Fruit fly (Drosophila melanogaster) whole organism, embryonic: Measurements from ENCODE around the gene shams.
A peak's percentile ranks its signal among the peaks of the same experiment; 100 is the strongest.

Experiments
- Adf1 ChIP-seq: fragments of 200-800 bp; sonication (Bioruptor generic); IDR thresholded peaks from 2 replicates; pipeline ENCODE4 v1.3.6; 2022; ENCODE audit warnings: missing biosample characterization, missing genetic modification characterization
- Antp ChIP-seq: fragments of 200-800 bp; sonication (Bioruptor generic); optimal IDR thresholded peaks from 3 replicates; lab custom pipeline; 2016; ENCODE audit warnings: missing biosample characterization, missing genetic modification characterization
- Atf-2 ChIP-seq: fragments of 200-800 bp; sonication (Bioruptor generic); optimal IDR thresholded peaks from 2 replicates; lab custom pipeline; 2016; ENCODE audit warnings: missing biosample characterization, missing genetic modification characterization
- B-H1 ChIP-seq: fragments of 200-800 bp; sonication (Bioruptor generic); IDR thresholded peaks from 3 replicates; pipeline ENCODE4 v1.3.6; 2022; ENCODE audit warnings: missing biosample characterization, missing genetic modification characterization
- Bgb ChIP-seq: fragments of 200-800 bp; sonication (Bioruptor generic); IDR thresholded peaks from 2 replicates; pipeline ENCODE4 v1.3.6; 2022; ENCODE audit warnings: missing biosample characterization, missing genetic modification characterization; ENCODE audit not compliant: partially characterized antibody
- C15 ChIP-seq: fragments of 200-800 bp; sonication (Bioruptor generic); IDR thresholded peaks from 3 replicates; pipeline ENCODE4 v1.3.6; 2022; ENCODE audit warnings: missing biosample characterization, missing genetic modification characterization
- CG10274 ChIP-seq: fragments of 200-800 bp; sonication (Bioruptor generic); optimal IDR thresholded peaks from 3 replicates; lab custom pipeline; 2017; ENCODE audit warnings: missing biosample characterization, mild to moderate bottlenecking, missing genetic modification characterization
- CG10462 ChIP-seq: fragments of 200-800 bp; sonication (Bioruptor generic); optimal IDR thresholded peaks from 2 replicates; lab custom pipeline; 2016; ENCODE audit warnings: missing biosample characterization, missing genetic modification characterization
- CG10654 ChIP-seq: fragments of 200-800 bp; sonication (Bioruptor generic); optimal IDR thresholded peaks from 2 replicates; lab custom pipeline; 2016; ENCODE audit warnings: missing biosample characterization, missing genetic modification characterization
- CG13287 ChIP-seq: fragments of 200-800 bp; sonication (Bioruptor generic); IDR thresholded peaks from 2 replicates; pipeline ENCODE4 v1.3.6; 2022; ENCODE audit warnings: missing biosample characterization, missing genetic modification characterization; ENCODE audit not compliant: partially characterized antibody
- CG14710 ChIP-seq: fragments of 200-800 bp; sonication (Bioruptor generic); optimal IDR thresholded peaks from 3 replicates; lab custom pipeline; 2019; ENCODE audit warnings: missing biosample characterization, mild to moderate bottlenecking, missing genetic modification characterization, moderate library complexity
- CG16815 ChIP-seq: fragments of 200-800 bp; sonication (Bioruptor generic); optimal IDR thresholded peaks from 3 replicates; lab custom pipeline; 2017; ENCODE audit warnings: missing biosample characterization, mild to moderate bottlenecking, missing genetic modification characterization
- CG17186 ChIP-seq: fragments of 200-800 bp; sonication (Bioruptor generic); optimal IDR thresholded peaks from 3 replicates; lab custom pipeline; 2017; ENCODE audit warnings: missing biosample characterization, missing genetic modification reagents, missing genetic modification characterization
- CG17328 ChIP-seq: fragments of 200-800 bp; sonication (Bioruptor generic); IDR thresholded peaks from 2 replicates; pipeline ENCODE4 v1.3.6; 2022; ENCODE audit warnings: missing biosample characterization, missing genetic modification characterization
- CG17385 ChIP-seq: fragments of 200-800 bp; sonication (Bioruptor generic); optimal IDR thresholded peaks from 3 replicates; lab custom pipeline; 2018; ENCODE audit warnings: missing biosample characterization, mild to moderate bottlenecking, missing genetic modification characterization
- CG17612 ChIP-seq: fragments of 200-800 bp; sonication (Bioruptor generic); IDR thresholded peaks from 2 replicates; pipeline ENCODE4 v1.3.6; 2022; ENCODE audit warnings: missing biosample characterization, missing genetic modification characterization
- CG17829 ChIP-seq: fragments of 200-800 bp; optimal IDR thresholded peaks from 2 replicates; lab custom pipeline; 2019; ENCODE audit warnings: missing biosample characterization, mild to moderate bottlenecking, missing genetic modification characterization, moderate library complexity
- CG2889 ChIP-seq: fragments of 200-800 bp; sonication (Bioruptor generic); IDR thresholded peaks from 3 replicates; pipeline ENCODE4 v1.3.6; 2022; ENCODE audit warnings: missing biosample characterization, missing genetic modification characterization
- CG31441 ChIP-seq: fragments of 200-800 bp; sonication (Bioruptor generic); IDR thresholded peaks from 2 replicates; pipeline ENCODE4 v1.3.6; 2022; ENCODE audit warnings: missing biosample characterization, missing genetic modification characterization
- CG32772 ChIP-seq: fragments of 200-800 bp; sonication (Bioruptor generic); IDR thresholded peaks from 2 replicates; pipeline ENCODE4 v1.3.6; 2022; ENCODE audit warnings: missing biosample characterization, missing genetic modification characterization
- CG3847 ChIP-seq: fragments of 200-800 bp; sonication (Bioruptor generic); IDR thresholded peaks from 2 replicates; pipeline ENCODE4 v1.3.6; 2022; ENCODE audit warnings: missing biosample characterization, missing genetic modification characterization
- CG4854 ChIP-seq: fragments of 200-800 bp; sonication (Bioruptor generic); optimal IDR thresholded peaks from 2 replicates; lab custom pipeline; 2016; ENCODE audit warnings: missing biosample characterization, missing genetic modification characterization, inconsistent platforms
- CG5953 ChIP-seq: fragments of 200-800 bp; sonication (Bioruptor generic); IDR thresholded peaks from 2 replicates; pipeline ENCODE4 v1.3.6; 2022; ENCODE audit warnings: missing biosample characterization, missing genetic modification characterization
- CG6272 ChIP-seq: fragments of 200-800 bp; sonication (Bioruptor generic); IDR thresholded peaks from 2 replicates; pipeline ENCODE4 v1.3.6; 2022; ENCODE audit warnings: missing biosample characterization, missing genetic modification characterization
- CG8089 ChIP-seq: fragments of 200-800 bp; sonication (Bioruptor generic); optimal IDR thresholded peaks from 3 replicates; lab custom pipeline; 2016; ENCODE audit warnings: missing biosample characterization, missing genetic modification characterization
- CTCF ChIP-seq: fragments of 200-800 bp; sonication (Bioruptor generic); optimal IDR thresholded peaks from 2 replicates; lab custom pipeline; 2017; ENCODE audit warnings: missing biosample characterization, mild to moderate bottlenecking, missing genetic modification characterization, moderate library complexity
- Chrac-16 ChIP-seq: fragments of 200-800 bp; sonication (Bioruptor generic); optimal IDR thresholded peaks from 3 replicates; lab custom pipeline; 2016; ENCODE audit warnings: missing biosample characterization, missing genetic modification characterization
- Dll ChIP-seq: fragments of 200-800 bp; sonication (Bioruptor generic); IDR thresholded peaks from 4 replicates; pipeline ENCODE4 v1.3.6; 2022; ENCODE audit warnings: missing biosample characterization, missing genetic modification characterization; ENCODE audit not compliant: partially characterized antibody
- Dp ChIP-seq: fragments of 200-800 bp; sonication (Bioruptor generic); optimal IDR thresholded peaks from 2 replicates; lab custom pipeline; 2018; ENCODE audit warnings: missing biosample characterization, mild to moderate bottlenecking, missing genetic modification characterization, moderate library complexity
- E2f2 ChIP-seq: fragments of 200-800 bp; sonication (Bioruptor generic); IDR thresholded peaks from 2 replicates; pipeline ENCODE4 v1.3.6; 2022; ENCODE audit warnings: missing biosample characterization, missing genetic modification characterization
- H2.0 ChIP-seq: fragments of 200-800 bp; sonication (Bioruptor generic); IDR thresholded peaks from 2 replicates; pipeline ENCODE4 v1.3.6; 2022; ENCODE audit warnings: missing biosample characterization, missing genetic modification characterization
- Hey ChIP-seq: fragments of 200-800 bp; sonication (Bioruptor generic); optimal IDR thresholded peaks from 3 replicates; lab custom pipeline; 2018; ENCODE audit warnings: missing biosample characterization, mild to moderate bottlenecking, missing genetic modification characterization
- Hmx ChIP-seq: fragments of 200-800 bp; sonication (Bioruptor generic); optimal IDR thresholded peaks from 2 replicates; lab custom pipeline; 2016; ENCODE audit warnings: missing biosample characterization, missing genetic modification characterization
- Lim3 ChIP-seq: fragments of 200-800 bp; sonication (Bioruptor generic); IDR thresholded peaks from 2 replicates; pipeline ENCODE4 v1.3.6; 2022; ENCODE audit warnings: missing biosample characterization, missing genetic modification characterization
- Lpt ChIP-seq: fragments of >200 bp; optimal IDR thresholded peaks from 2 replicates; lab custom pipeline; 2018; ENCODE audit warnings: missing biosample characterization, missing genetic modification characterization
- MBD-R2 ChIP-seq: fragments of 200-800 bp; sonication (Bioruptor generic); IDR thresholded peaks from 2 replicates; pipeline ENCODE4 v1.3.6; 2022; ENCODE audit warnings: missing biosample characterization, missing genetic modification characterization
- Myb ChIP-seq: fragments of 200-800 bp; sonication (Bioruptor generic); optimal IDR thresholded peaks from 2 replicates; lab custom pipeline; 2016; ENCODE audit warnings: missing biosample characterization, missing genetic modification characterization
- NFAT ChIP-seq: fragments of 200-800 bp; sonication (Bioruptor generic); IDR thresholded peaks from 2 replicates; pipeline ENCODE4 v1.3.6; 2022; ENCODE audit warnings: missing biosample characterization, missing genetic modification characterization
- Trl ChIP-seq, 3 experiments: fragments of >200 bp in 2 of 3; fragments of 200-800 bp in 1 of 3; sonication (Bioruptor generic) in 1 of 3; optimal IDR thresholded peaks; 2 replicates in 1 of 3; 3 replicates in 2 of 3; lab custom pipeline; 2016 to 2017; ENCODE audit warnings: missing biosample characterization in 1 of 3, missing genetic modification characterization in 1 of 3
- YL-1 ChIP-seq: fragments of 200-800 bp; sonication (Bioruptor generic); optimal IDR thresholded peaks from 3 replicates; lab custom pipeline; 2017; ENCODE audit warnings: missing biosample characterization, mild to moderate bottlenecking, missing genetic modification characterization
- croc ChIP-seq: fragments of 200-800 bp; sonication (Bioruptor generic); conservative IDR thresholded peaks from 3 replicates; pipeline ENCODE4 v1.3.6; 2022; ENCODE audit warnings: missing biosample characterization, missing genetic modification characterization
- crol ChIP-seq: fragments of 200-800 bp; sonication (Bioruptor generic); IDR thresholded peaks from 2 replicates; pipeline ENCODE4 v1.3.6; 2022; ENCODE audit warnings: missing biosample characterization, missing genetic modification characterization
- disco-r ChIP-seq: fragments of 200-800 bp; sonication (Bioruptor generic); optimal IDR thresholded peaks from 2 replicates; lab custom pipeline; 2016; ENCODE audit warnings: missing biosample characterization, missing genetic modification characterization
- en ChIP-seq: fragments of 200-800 bp; sonication (Bioruptor generic); optimal IDR thresholded peaks from 2 replicates; lab custom pipeline; 2016; ENCODE audit warnings: missing biosample characterization, missing genetic modification characterization
- insv ChIP-seq, 2 experiments: fragments of 200-800 bp; sonication (Bioruptor generic); optimal IDR thresholded peaks; 3 replicates each; lab custom pipeline; 2016 to 2018; ENCODE audit warnings: missing biosample characterization in 2 of 2, missing genetic modification characterization in 2 of 2
- lilli ChIP-seq: fragments of 200-800 bp; sonication (Bioruptor generic); optimal IDR thresholded peaks from 3 replicates; lab custom pipeline; 2016; ENCODE audit warnings: missing biosample characterization, missing genetic modification characterization
- pzg ChIP-seq: fragments of 200-800 bp; sonication (Bioruptor generic); optimal IDR thresholded peaks from 3 replicates; lab custom pipeline; 2018; ENCODE audit warnings: missing biosample characterization, mild to moderate bottlenecking, missing genetic modification characterization, moderate library complexity
- sc ChIP-seq, 3 experiments: fragments of >200 bp in 2 of 3; fragments of 200-800 bp in 1 of 3; sonication (Bioruptor generic) in 1 of 3; optimal IDR thresholded peaks; 2 replicates in 2 of 3; 3 replicates in 1 of 3; lab custom pipeline; 2017; ENCODE audit warnings: mild to moderate bottlenecking in 1 of 3, missing biosample characterization in 1 of 3, missing genetic modification characterization in 1 of 3, missing genetic modification reagents in 1 of 3
- schlank ChIP-seq: fragments of 200-800 bp; sonication (Bioruptor generic); optimal IDR thresholded peaks from 2 replicates; lab custom pipeline; 2018; ENCODE audit warnings: missing biosample characterization, mild to moderate bottlenecking, missing genetic modification characterization
- stwl ChIP-seq: fragments of 200-800 bp; sonication (Bioruptor generic); optimal IDR thresholded peaks from 3 replicates; lab custom pipeline; 2018; ENCODE audit warnings: missing biosample characterization, mild to moderate bottlenecking, missing genetic modification characterization, moderate library complexity
- tna ChIP-seq: fragments of 200-800 bp; sonication (Bioruptor generic); IDR thresholded peaks from 2 replicates; pipeline ENCODE4 v1.3.6; 2022; ENCODE audit warnings: missing biosample characterization, missing genetic modification characterization; ENCODE audit not compliant: partially characterized antibody
- zf30C ChIP-seq: fragments of 200-800 bp; sonication (Bioruptor generic); optimal IDR thresholded peaks from 3 replicates; lab custom pipeline; 2018; ENCODE audit warnings: missing biosample characterization, mild to moderate bottlenecking, missing genetic modification characterization

The shams gene

DNA sequence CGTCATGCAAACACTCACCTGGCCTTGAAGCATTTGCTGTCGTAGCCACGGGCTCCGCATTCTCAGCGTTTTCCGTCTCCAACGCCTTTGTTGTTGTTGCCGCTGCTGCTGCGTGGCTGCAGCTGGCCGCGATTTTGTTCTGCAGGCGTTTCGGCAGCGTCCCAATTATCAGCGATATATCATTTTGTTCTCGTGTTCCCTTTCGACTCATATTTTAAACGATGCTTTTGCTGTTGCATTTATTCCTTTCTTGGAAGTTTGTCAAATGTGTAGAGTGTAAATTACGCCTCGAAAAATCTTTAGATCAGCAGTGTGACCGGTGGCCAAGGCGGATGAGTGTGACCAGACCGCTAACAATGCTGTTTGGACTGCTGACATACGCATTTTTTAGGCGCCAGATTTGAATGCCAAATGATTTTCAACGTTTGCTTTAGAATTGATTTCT lies 41.2 kb downstream of the shams start, which contains the start of gene Smg6 (continued):
- TF ChIP-seq Myb (GFP tag; lab: Kevin White, UChicago) (peak; percentile 59), CG10654 (no peak), pzg (peak; percentile 90), Antp (GFP tag; lab: Kevin White, UChicago) (no peak), CG2889 (no peak), CG17612 (GFP tag; lab: Robert Waterston, UW) (no peak), disco-r (no peak), CG17829 (tag; lab: Kevin White, UChicago) (peak; percentile 19), croc (GFP tag; lab: Robert Waterston, UW) (no peak), CG13287 (GFP tag; lab: Robert Waterston, UW) (peak; percentile 52), MBD-R2 (GFP tag; lab: Robert Waterston, UW) (0 out of 2 replicates have a peak, but pooled peaks have one; percentile 31), CG10274 (no peak), tna (GFP tag; lab: Robert Waterston, UW) (no peak), Bgb (GFP tag; lab: Robert Waterston, UW) (peak; percentile 20; the same call in 1 of the 2 replicates), Adf1 (GFP tag; lab: Robert Waterston, UW) (peak; percentile 69), sc (optimal IDR thresholded peaks at IDR 0.05; lab: Kevin White, UChicago) (no peak), sc (GFP tag; optimal IDR thresholded peaks at IDR 0.05; lab: Kevin White, UChicago) (no peak), zf30C (no peak), CG17186 (peak; percentile 59), Lim3 (no peak), H2.0 (GFP tag; lab: Robert Waterston, UW) (no peak), CG4854 (GFP tag; lab: Kevin White, UChicago) (no peak), B-H1 (GFP tag; lab: Robert Waterston, UW) (no peak), Hey (tag; lab: Kevin White, UChicago) (no peak), CTCF (peak; percentile 17), CG3847 (GFP tag; lab: Robert Waterston, UW) (peak; percentile 35; the same call in 1 of the 2 replicates), CG6272 (GFP tag; lab: Robert Waterston, UW) (no peak), CG10462 (GFP tag; lab: Kevin White, UChicago) (no peak), Lpt (no peak), stwl (tag; lab: Kevin White, UChicago) (peak; percentile 73), CG14710 (peak; percentile 49), CG17328 (no peak), lilli (GFP tag; lab: Kevin White, UChicago) (no peak), E2f2 (GFP tag; lab: Robert Waterston, UW) (peak; percentile 96), Chrac-16 (GFP tag; lab: Kevin White, UChicago) (no peak), Trl (optimal IDR thresholded peaks at IDR 0.05; lab: Kevin White, UChicago) (no peak), Trl (GFP tag; optimal IDR thresholded peaks at IDR 0.05; lab: Kevin White, UChicago) (no peak), en (no peak), CG16815 (GFP tag; lab: Kevin White, UChicago) (no peak), Atf-2 (GFP tag; lab: Kevin White, UChicago) (no peak), CG5953 (no peak), crol (GFP tag; lab: Robert Waterston, UW) (no peak), CG8089 (GFP tag; lab: Kevin White, UChicago) (no peak), C15 (GFP tag; lab: Robert Waterston, UW) (no peak), YL-1 (GFP tag; lab: Kevin White, UChicago) (peak; percentile 99), Dll (GFP tag; lab: Robert Waterston, UW) (peak; percentile 30; the same call in 1 of the 4 replicates), CG32772 (GFP tag; lab: Robert Waterston, UW) (no peak), Dp (GFP tag; lab: Kevin White, UChicago) (peak; percentile 97), CG17385 (GFP tag; lab: Kevin White, UChicago) (no peak), schlank (tag; lab: Kevin White, UChicago) (no peak), NFAT (GFP tag; lab: Robert Waterston, UW) (no peak), insv (GFP tag; optimal IDR thresholded peaks at IDR 0.05; lab: Kevin White, UChicago) (no peak), Hmx (no peak), CG31441 (no peak)
